Worm (Caenorhabditis elegans) whole organism, L4 larva: ENCODE data around the gene T15H9.5.
A peak's percentile ranks its signal among the peaks of the same experiment; 100 is the strongest.

Experiments used
- T20F7.1 ChIP-seq: fragments of 200-800 bp; sonication (Bioruptor generic); optimal IDR thresholded peaks from 2 replicates; lab custom pipeline; 2018; ENCODE audit warnings: mild to moderate bottlenecking, missing genetic modification characterization, missing compliant biosample characterization
- Y5F2A.4 ChIP-seq: fragments of 200-800 bp; sonication (Bioruptor generic); optimal IDR thresholded peaks from 2 replicates; lab custom pipeline; 2018; ENCODE audit warnings: mild to moderate bottlenecking, missing genetic modification characterization, missing compliant biosample characterization
- Y75B8A.6 ChIP-seq: fragments of 200-800 bp; sonication (Bioruptor generic); IDR thresholded peaks from 2 replicates; pipeline ENCODE4 v1.3.6; 2022; ENCODE audit warnings: missing genetic modification reagents, missing genetic modification characterization, missing compliant biosample characterization
- attf-4 ChIP-seq: sonication (generic microtip); optimal IDR thresholded peaks from 3 replicates; lab custom pipeline; 2017; ENCODE audit warnings: missing biosample characterization, missing genetic modification characterization
- ceh-20 ChIP-seq: fragments of 200-800 bp; sonication (Bioruptor generic); IDR thresholded peaks from 2 replicates; pipeline ENCODE4 v1.3.6; 2022; ENCODE audit warnings: missing genetic modification reagents, missing genetic modification characterization, missing compliant biosample characterization
- ceh-32 ChIP-seq: sonication (generic microtip); optimal IDR thresholded peaks from 2 replicates; lab custom pipeline; 2016; ENCODE audit warnings: mild to moderate bottlenecking, missing genetic modification characterization, missing compliant biosample characterization; ENCODE audit not compliant: poor library complexity
- dmd-6 ChIP-seq: fragments of 200-800 bp; sonication (Bioruptor generic); IDR thresholded peaks from 2 replicates; pipeline ENCODE4 v1.3.6; 2022; ENCODE audit warnings: missing genetic modification reagents, missing genetic modification characterization, missing compliant biosample characterization
- dmd-9 ChIP-seq: fragments of 200-800 bp; sonication (Bioruptor generic); IDR thresholded peaks from 2 replicates; pipeline ENCODE4 v1.3.6; 2022; ENCODE audit warnings: missing genetic modification reagents, missing genetic modification characterization, missing compliant biosample characterization
- dve-1 ChIP-seq: sonication (generic microtip); optimal IDR thresholded peaks from 2 replicates; lab custom pipeline; 2017; ENCODE audit warnings: antibody characterized with exemption, mild to moderate bottlenecking, missing genetic modification characterization, missing compliant biosample characterization; ENCODE audit not compliant: insufficient read depth
- egl-27 ChIP-seq: sonication (generic microtip); optimal IDR thresholded peaks from 3 replicates; lab custom pipeline; 2017; ENCODE audit warnings: missing biosample characterization, missing genetic modification reagents, missing genetic modification characterization
- hif-1 ChIP-seq, 2 experiments: sonication (generic microtip); optimal IDR thresholded peaks; 2 replicates each; lab custom pipeline; 2016 to 2017; ENCODE audit warnings: missing compliant biosample characterization in 2 of 2, missing genetic modification characterization in 2 of 2, missing genetic modification reagents in 2 of 2, missing genotype in 2 of 2, mild to moderate bottlenecking in 1 of 2
- hlh-11 ChIP-seq: fragments of 200-800 bp; sonication (Bioruptor generic); optimal IDR thresholded peaks from 2 replicates; lab custom pipeline; 2018; ENCODE audit warnings: mild to moderate bottlenecking, missing genetic modification characterization, missing compliant biosample characterization
- hlh-30 ChIP-seq: sonication (generic microtip); optimal IDR thresholded peaks from 2 replicates; lab custom pipeline; 2017; ENCODE audit warnings: antibody characterized with exemption, mild to moderate bottlenecking, missing genetic modification characterization, missing compliant biosample characterization; ENCODE audit not compliant: insufficient read depth
- hmg-1.1 ChIP-seq: fragments of 200-800 bp; sonication (Bioruptor generic); IDR thresholded peaks from 2 replicates; pipeline ENCODE4 v1.3.6; 2022; ENCODE audit warnings: missing genetic modification reagents, missing genetic modification characterization, missing compliant biosample characterization
- jun-1 ChIP-seq: fragments of 150-350 bp; optimal IDR thresholded peaks from 2 replicates; lab custom pipeline; 2014; ENCODE audit warnings: missing biosample characterization, missing genetic modification reagents, missing genetic modification characterization
- lin-38 ChIP-seq: fragments of 200-800 bp; sonication (Bioruptor generic); IDR thresholded peaks from 2 replicates; pipeline ENCODE4 v1.3.6; 2022; ENCODE audit warnings: missing genetic modification reagents, missing genetic modification characterization, missing compliant biosample characterization
- lsy-2 ChIP-seq, 2 experiments: fragments of 150-350 bp in 1 of 2; sonication (generic microtip) in 1 of 2; optimal IDR thresholded peaks; 2 replicates each; lab custom pipeline; 2014 to 2017; ENCODE audit warnings: missing biosample characterization in 2 of 2, missing genetic modification characterization in 2 of 2
- madf-9 ChIP-seq: fragments of 200-800 bp; sonication (Bioruptor generic); conservative IDR thresholded peaks from 2 replicates; pipeline ENCODE4 v1.3.6; 2022; ENCODE audit warnings: missing genetic modification reagents, missing genetic modification characterization, missing compliant biosample characterization
- mep-1 ChIP-seq: fragments of 150-350 bp; sonication (generic microtip); optimal IDR thresholded peaks from 3 replicates; lab custom pipeline; 2014; ENCODE audit warnings: missing biosample characterization, missing genetic modification characterization
- mes-2 ChIP-seq: sonication (generic microtip); optimal IDR thresholded peaks from 2 replicates; lab custom pipeline; 2016; ENCODE audit warnings: missing genotype, mild to moderate bottlenecking, missing genetic modification characterization, missing compliant biosample characterization; ENCODE audit not compliant: poor library complexity, severe bottlenecking
- mxl-2 ChIP-seq: fragments of 200-800 bp; sonication (Bioruptor generic); conservative IDR thresholded peaks from 2 replicates; pipeline ENCODE4 v1.3.6; 2022; ENCODE audit warnings: missing genetic modification reagents, missing genetic modification characterization, missing compliant biosample characterization
- mxl-3 ChIP-seq: fragments of 200-800 bp; sonication (Bioruptor generic); optimal IDR thresholded peaks from 2 replicates; lab custom pipeline; 2018; ENCODE audit warnings: mild to moderate bottlenecking, missing genetic modification characterization, missing compliant biosample characterization
- nhr-237 ChIP-seq: sonication (generic microtip); optimal IDR thresholded peaks from 2 replicates; lab custom pipeline; 2017; ENCODE audit warnings: missing biosample characterization, missing genetic modification characterization
- nhr-25 ChIP-seq: sonication (generic microtip); optimal IDR thresholded peaks from 2 replicates; lab custom pipeline; 2017; ENCODE audit warnings: missing genetic modification characterization, mild to moderate bottlenecking, missing compliant biosample characterization, antibody characterized with exemption, moderate library complexity, borderline replicate concordance; ENCODE audit not compliant: insufficient read depth
- nhr-28 ChIP-seq: fragments of 150-350 bp; optimal IDR thresholded peaks from 2 replicates; lab custom pipeline; 2014; ENCODE audit warnings: missing biosample characterization, missing genetic modification characterization
- nhr-48 ChIP-seq: sonication (generic microtip); optimal IDR thresholded peaks from 2 replicates; lab custom pipeline; 2016; ENCODE audit warnings: mild to moderate bottlenecking, missing genetic modification characterization, missing compliant biosample characterization
- tag-97 ChIP-seq: fragments of 200-800 bp; sonication (Bioruptor generic); IDR thresholded peaks from 2 replicates; pipeline ENCODE4 v1.3.6; 2022; ENCODE audit warnings: missing genetic modification characterization, missing compliant biosample characterization
- unc-39 ChIP-seq: sonication (generic microtip); optimal IDR thresholded peaks from 2 replicates; lab custom pipeline; 2017; ENCODE audit warnings: missing biosample characterization, missing genetic modification characterization
- zip-11 ChIP-seq: fragments of 200-800 bp; sonication (Bioruptor generic); IDR thresholded peaks from 2 replicates; pipeline ENCODE4 v1.3.6; 2022; ENCODE audit warnings: missing genetic modification characterization, missing compliant biosample characterization

T15H9.5 gene

ce11 chrII:9566045-9566444, 45.2 kb downstream of the T15H9.5 start (continued):
- peak; percentile 29 for TF ChIP-seq nhr-28 (tag; lab: Kevin White, UChicago)
- TF ChIP-seq Y5F2A.4 (GFP tag; lab: Kevin White, UChicago), result no peak
- no peak for TF ChIP-seq unc-39 (tag; lab: Kevin White, UChicago)
- peak; percentile 57; the same call in 1 of the 2 replicates for TF ChIP-seq dmd-9 (GFP tag; lab: Robert Waterston, UW)
- TF ChIP-seq nhr-48 (tag; lab: Kevin White, UChicago), result peak; percentile 62
- peak; percentile 64 for TF ChIP-seq mep-1 (tag; lab: Kevin White, UChicago)
- TF ChIP-seq tag-97 (GFP tag; lab: Robert Waterston, UW), result no peak
- TF ChIP-seq madf-9 (GFP tag; lab: Robert Waterston, UW), result peak; percentile 80
- no peak for TF ChIP-seq jun-1
- peak; percentile 64 for TF ChIP-seq mxl-3 (GFP tag; lab: Kevin White, UChicago)
- no peak for TF ChIP-seq ceh-32 (tag; lab: Kevin White, UChicago)
- 0 out of 2 replicates have a peak, but pooled peaks have one; percentile 42 for TF ChIP-seq zip-11 (GFP tag; lab: Robert Waterston, UW)
- TF ChIP-seq attf-4 (tag; lab: Kevin White, UChicago), result no peak
- TF ChIP-seq egl-27 (tag; lab: Kevin White, UChicago), result no peak
- TF ChIP-seq hif-1 (tag; optimal IDR thresholded peaks at IDR 0.05; lab: Kevin White, UChicago), result peak in 1 of 2 experiments; percentile 38
- TF ChIP-seq mes-2 (tag; lab: Kevin White, UChicago), result peak; percentile 73
- TF ChIP-seq mxl-2 (GFP tag; lab: Robert Waterston, UW), result peak; percentile 69; the same call in 1 of the 2 replicates
- TF ChIP-seq lin-38, result peak; percentile 74

- TF ChIP-seq nhr-237 (tag; lab: Kevin White, UChicago) (no peak), hlh-30 (tag; lab: Kevin White, UChicago) (peak; percentile 42), unc-39 (tag; lab: Kevin White, UChicago) (no peak), hlh-11 (tag; lab: Kevin White, UChicago) (peak; percentile 15), mep-1 (tag; lab: Kevin White, UChicago) (peak; percentile 15), nhr-28 (tag; lab: Kevin White, UChicago) (peak; percentile 64), dve-1 (peak; percentile 5), hmg-1.1 (GFP tag; lab: Robert Waterston, UW) (no peak), zip-11 (GFP tag; lab: Robert Waterston, UW) (no peak), mxl-3 (GFP tag; lab: Kevin White, UChicago) (no peak), lsy-2 (tag; optimal IDR thresholded peaks at IDR 0.05; lab: Kevin White, UChicago) (peak in 1 of 2 experiments; percentile 3), ceh-20 (no peak), Y75B8A.6 (GFP tag; lab: Robert Waterston, UW) (no peak), nhr-25 (tag; lab: Kevin White, UChicago) (peak; percentile 37), T20F7.1 (GFP tag; lab: Kevin White, UChicago) (peak; percentile 6), dmd-6 (0 out of 2 replicates have a peak, but pooled peaks have one; percentile 6)
Measured at ce11 chrII:9560895-9561294, 50.4 kb downstream of the T15H9.5 start.
